Fruit fly (Drosophila melanogaster): ENCODE results near the gene CG11586.

Gene CG11586

dm6 chr3L:4288591-4289056 lies 26.4 kb upstream of the CG11586 start, which contains the start of gene Hexo1 (continued):
- TF ChIP-seq hth (optimal IDR thresholded peaks at IDR 0.05): no peak
- TF ChIP-seq CG10543 (GFP tag; optimal IDR thresholded peaks at IDR 0.05): no peak
- no peak for TF ChIP-seq HLH3B (GFP tag; IDR thresholded peaks at IDR 0.05)
- no peak for TF ChIP-seq ash1 (GFP tag; optimal IDR thresholded peaks at IDR 0.05)
- TF ChIP-seq CG13296 (GFP tag; optimal IDR thresholded peaks at IDR 0.05): peak; percentile 54
- TF ChIP-seq chinmo (GFP tag; IDR thresholded peaks at IDR 0.05; ENCODE audit: partially characterized antibody): 0 out of 4 replicates have a peak, but pooled peaks have one; percentile 47
- TF ChIP-seq MBD-R2 (GFP tag; IDR thresholded peaks at IDR 0.05): no peak; the same call in 1 of the 2 replicates
- TF ChIP-seq bab2 (GFP tag; optimal IDR thresholded peaks at IDR 0.05): peak; percentile 13
- peak; percentile 10 for TF ChIP-seq phol (tag; optimal IDR thresholded peaks at IDR 0.05)
- TF ChIP-seq CG8290 (GFP tag; optimal IDR thresholded peaks at IDR 0.05): no peak
- peak in 1 of 2 experiments; percentile 51 for TF ChIP-seq CG8290 (tag; optimal IDR thresholded peaks at IDR 0.05)
- TF ChIP-seq CG1647 (GFP tag; optimal IDR thresholded peaks at IDR 0.05): no peak
- TF ChIP-seq CG10654 (GFP tag; optimal IDR thresholded peaks at IDR 0.05): no peak
- no peak for TF ChIP-seq CG2129 (GFP tag; IDR thresholded peaks at IDR 0.05; ENCODE audit: partially characterized antibody)
- no peak for TF ChIP-seq dati (GFP tag; IDR thresholded peaks at IDR 0.05)
- TF ChIP-seq klu (GFP tag; IDR thresholded peaks at IDR 0.05): no peak
- TF ChIP-seq chm (GFP tag; IDR thresholded peaks at IDR 0.05): no peak
- no peak for TF ChIP-seq h (optimal IDR thresholded peaks at IDR 0.05)
- no peak for TF ChIP-seq CG34422 (GFP tag; IDR thresholded peaks at IDR 0.05)
- no peak for TF ChIP-seq tup (GFP tag; optimal IDR thresholded peaks at IDR 0.05)
- no peak for TF ChIP-seq Awh (GFP tag; IDR thresholded peaks at IDR 0.05)
- no peak for TF ChIP-seq CG11504 (tag; optimal IDR thresholded peaks at IDR 0.05)

dm6 chr3L:4286784-4287183 lies 24.5 kb upstream of the CG11586 start, which contains the start of gene TfIIEbeta:
TfIIEbeta (plus strand) TSS chr3L:4287038.
- TF ChIP-seq Scr (GFP tag; IDR thresholded peaks at IDR 0.05; ENCODE audit: partially characterized antibody): no peak
- no peak for TF ChIP-seq gce (GFP tag; IDR thresholded peaks at IDR 0.05)
- no peak for TF ChIP-seq Pdp1 (GFP tag; optimal IDR thresholded peaks at IDR 0.05)
- peak; percentile 36; the same call in 1 of the 2 replicates for TF ChIP-seq CG32772 (GFP tag; IDR thresholded peaks at IDR 0.05)
- TF ChIP-seq kni (GFP tag; optimal IDR thresholded peaks at IDR 0.05): no peak
- peak; percentile 44 for TF ChIP-seq CG10979 (tag; optimal IDR thresholded peaks at IDR 0.05)
- no peak for TF ChIP-seq Eip74EF (GFP tag; optimal IDR thresholded peaks at IDR 0.05)
- TF ChIP-seq CG11504 (tag; optimal IDR thresholded peaks at IDR 0.05): no peak
- peak; percentile 40 for TF ChIP-seq CG12659 (GFP tag; optimal IDR thresholded peaks at IDR 0.05)
- no peak for TF ChIP-seq vnd (GFP tag; IDR thresholded peaks at IDR 0.05; ENCODE audit: partially characterized antibody)
- TF ChIP-seq MBD-R2 (GFP tag; IDR thresholded peaks at IDR 0.05): peak; percentile 92
- no peak for TF ChIP-seq D19B (GFP tag; optimal IDR thresholded peaks at IDR 0.05)
- TF ChIP-seq CG5953 (GFP tag; IDR thresholded peaks at IDR 0.05): no peak
- no peak for TF ChIP-seq CG3407 (GFP tag; optimal IDR thresholded peaks at IDR 0.05)
- no peak for TF ChIP-seq chm (GFP tag; IDR thresholded peaks at IDR 0.05)
- TF ChIP-seq Lim3 (GFP tag; IDR thresholded peaks at IDR 0.05): no peak
- no peak for TF ChIP-seq maf-S (GFP tag; optimal IDR thresholded peaks at IDR 0.05)
- no peak for TF ChIP-seq lab (GFP tag; optimal IDR thresholded peaks at IDR 0.05)
- TF ChIP-seq CG17186 (GFP tag; optimal IDR thresholded peaks at IDR 0.05): no peak
- TF ChIP-seq CG8290 (GFP tag; optimal IDR thresholded peaks at IDR 0.05): no peak
- TF ChIP-seq CG8290 (tag; optimal IDR thresholded peaks at IDR 0.05): no peak
- TF ChIP-seq CG30403 (GFP tag; optimal IDR thresholded peaks at IDR 0.05): no peak
- TF ChIP-seq mirr (GFP tag; optimal IDR thresholded peaks at IDR 0.05): no peak
- TF ChIP-seq otp (GFP tag; IDR thresholded peaks at IDR 0.05): no peak
- TF ChIP-seq HLH54F (GFP tag; optimal IDR thresholded peaks at IDR 0.05): no peak
- TF ChIP-seq CG6654 (GFP tag; optimal IDR thresholded peaks at IDR 0.05): no peak
- no peak for TF ChIP-seq dimm (GFP tag; IDR thresholded peaks at IDR 0.05)
- TF ChIP-seq Spps (tag; optimal IDR thresholded peaks at IDR 0.05): peak; percentile 11
- TF ChIP-seq toy (GFP tag; IDR thresholded peaks at IDR 0.05): no peak
- TF ChIP-seq org-1 (GFP tag; optimal IDR thresholded peaks at IDR 0.05): no peak
- TF ChIP-seq CG4404 (GFP tag; IDR thresholded peaks at IDR 0.05): no peak
- TF ChIP-seq zen2 (GFP tag; IDR thresholded peaks at IDR 0.05; ENCODE audit: partially characterized antibody): no peak
- peak; percentile 5 for TF ChIP-seq CG10654 (GFP tag; optimal IDR thresholded peaks at IDR 0.05)
- no peak for TF ChIP-seq tup (GFP tag; optimal IDR thresholded peaks at IDR 0.05)
- TF ChIP-seq CG4707 (GFP tag; optimal IDR thresholded peaks at IDR 0.05): no peak

All from whole organism, embryonic.